Fruit fly (Drosophila melanogaster) whole organism, embryonic: Measurements from ENCODE around the gene Ptp69D.

Experiments used
- ATbp ChIP-seq: fragments of 200-800 bp; sonication (Bioruptor generic); optimal IDR thresholded peaks from 2 replicates; lab custom pipeline; 2017; ENCODE audit warnings: missing biosample characterization, mild to moderate bottlenecking, missing genetic modification characterization, missing genetic modification reagents
- Atf3 ChIP-seq: fragments of 200-800 bp; sonication (Bioruptor generic); optimal IDR thresholded peaks from 3 replicates; lab custom pipeline; 2016; ENCODE audit warnings: missing biosample characterization, missing genetic modification characterization
- CG10147 ChIP-seq: fragments of 200-800 bp; sonication (Bioruptor generic); optimal IDR thresholded peaks from 2 replicates; lab custom pipeline; 2019; ENCODE audit warnings: missing biosample characterization, mild to moderate bottlenecking, missing genetic modification characterization, moderate library complexity
- CG10267 ChIP-seq: fragments of 200-800 bp; sonication (Bioruptor generic); optimal IDR thresholded peaks from 2 replicates; lab custom pipeline; 2018; ENCODE audit warnings: missing biosample characterization, mild to moderate bottlenecking, missing genetic modification characterization, moderate library complexity
- CG10654 ChIP-seq: fragments of 200-800 bp; sonication (Bioruptor generic); optimal IDR thresholded peaks from 2 replicates; lab custom pipeline; 2016; ENCODE audit warnings: missing biosample characterization, missing genetic modification characterization
- CG12155 ChIP-seq: fragments of 200-800 bp; sonication (Bioruptor generic); optimal IDR thresholded peaks from 3 replicates; lab custom pipeline; 2016; ENCODE audit warnings: missing biosample characterization, missing genetic modification characterization
- CG14441 ChIP-seq: fragments of 200-800 bp; sonication (Bioruptor generic); IDR thresholded peaks from 2 replicates; pipeline ENCODE4 v1.3.6; 2022; ENCODE audit warnings: missing biosample characterization, missing genetic modification characterization
- CG15514 ChIP-seq: fragments of 200-800 bp; sonication (Bioruptor generic); optimal IDR thresholded peaks from 3 replicates; lab custom pipeline; 2017; ENCODE audit warnings: missing biosample characterization, missing genetic modification characterization, mild to moderate bottlenecking, moderate library complexity, missing genetic modification reagents
- CG17328 ChIP-seq: fragments of 200-800 bp; sonication (Bioruptor generic); IDR thresholded peaks from 2 replicates; pipeline ENCODE4 v1.3.6; 2022; ENCODE audit warnings: missing biosample characterization, missing genetic modification characterization
- CG17359 ChIP-seq: fragments of 200-800 bp; sonication (Bioruptor generic); optimal IDR thresholded peaks from 3 replicates; lab custom pipeline; 2018; ENCODE audit warnings: missing biosample characterization, mild to moderate bottlenecking, missing genetic modification characterization, moderate library complexity
- CG17361 ChIP-seq: fragments of 200-800 bp; sonication (Bioruptor generic); IDR thresholded peaks from 3 replicates; pipeline ENCODE4 v1.3.6; 2022; ENCODE audit warnings: missing biosample characterization, missing genetic modification characterization
- CG2116 ChIP-seq: fragments of 200-800 bp; sonication (Bioruptor generic); optimal IDR thresholded peaks from 3 replicates; lab custom pipeline; 2018; ENCODE audit warnings: missing biosample characterization, mild to moderate bottlenecking, missing genetic modification characterization
- CG2120 ChIP-seq: fragments of 200-800 bp; sonication (Bioruptor generic); optimal IDR thresholded peaks from 3 replicates; lab custom pipeline; 2016; ENCODE audit warnings: missing biosample characterization, missing genetic modification characterization
- CG30403 ChIP-seq: fragments of 200-800 bp; sonication (Bioruptor generic); optimal IDR thresholded peaks from 3 replicates; lab custom pipeline; 2016; ENCODE audit warnings: missing biosample characterization, missing genetic modification characterization
- CG31388 ChIP-seq: fragments of 200-800 bp; sonication (Bioruptor generic); optimal IDR thresholded peaks from 2 replicates; lab custom pipeline; 2016; ENCODE audit warnings: missing biosample characterization, missing genetic modification characterization
- CG32767 ChIP-seq: fragments of 200-800 bp; sonication (Bioruptor generic); IDR thresholded peaks from 2 replicates; pipeline ENCODE4 v1.3.6; 2022; ENCODE audit warnings: missing biosample characterization, missing genetic modification characterization
- CG32772 ChIP-seq: fragments of 200-800 bp; sonication (Bioruptor generic); IDR thresholded peaks from 2 replicates; pipeline ENCODE4 v1.3.6; 2022; ENCODE audit warnings: missing biosample characterization, missing genetic modification characterization
- CG3407 ChIP-seq: fragments of 200-800 bp; sonication (Bioruptor generic); optimal IDR thresholded peaks from 2 replicates; lab custom pipeline; 2018; ENCODE audit warnings: missing biosample characterization, mild to moderate bottlenecking, missing genetic modification characterization
- CG34376 ChIP-seq: fragments of 200-800 bp; sonication (Bioruptor generic); optimal IDR thresholded peaks from 2 replicates; lab custom pipeline; 2018; ENCODE audit warnings: missing biosample characterization, mild to moderate bottlenecking, missing genetic modification characterization
- CG3838 ChIP-seq: fragments of 200-800 bp; sonication (Bioruptor generic); optimal IDR thresholded peaks from 3 replicates; lab custom pipeline; 2016; ENCODE audit warnings: missing biosample characterization, missing genetic modification characterization
- CG4360 ChIP-seq: fragments of 200-800 bp; sonication (Bioruptor generic); IDR thresholded peaks from 2 replicates; pipeline ENCODE4 v1.3.6; 2022; ENCODE audit warnings: missing biosample characterization, missing genetic modification characterization
- CG4820 ChIP-seq: fragments of 200-800 bp; sonication (Bioruptor generic); optimal IDR thresholded peaks from 3 replicates; lab custom pipeline; 2016; ENCODE audit warnings: missing biosample characterization, missing genetic modification characterization
- CG4854 ChIP-seq: fragments of 200-800 bp; sonication (Bioruptor generic); optimal IDR thresholded peaks from 2 replicates; lab custom pipeline; 2016; ENCODE audit warnings: missing biosample characterization, missing genetic modification characterization, inconsistent platforms
- CG9817 ChIP-seq: fragments of 200-800 bp; sonication (Bioruptor generic); optimal IDR thresholded peaks from 2 replicates; lab custom pipeline; 2018; ENCODE audit warnings: missing biosample characterization, mild to moderate bottlenecking, missing genetic modification characterization, moderate library complexity
- CTCF ChIP-seq: fragments of 200-800 bp; sonication (Bioruptor generic); optimal IDR thresholded peaks from 2 replicates; lab custom pipeline; 2017; ENCODE audit warnings: missing biosample characterization, mild to moderate bottlenecking, missing genetic modification characterization, moderate library complexity
- D19A ChIP-seq: fragments of 200-800 bp; optimal IDR thresholded peaks from 3 replicates; lab custom pipeline; 2019; ENCODE audit warnings: missing biosample characterization, mild to moderate bottlenecking, missing genetic modification characterization, moderate library complexity
- Dll ChIP-seq: fragments of 200-800 bp; sonication (Bioruptor generic); IDR thresholded peaks from 4 replicates; pipeline ENCODE4 v1.3.6; 2022; ENCODE audit warnings: missing biosample characterization, missing genetic modification characterization; ENCODE audit not compliant: partially characterized antibody
- Dref ChIP-seq: fragments of 200-800 bp; sonication (Bioruptor generic); IDR thresholded peaks from 2 replicates; pipeline ENCODE4 v1.3.6; 2022; ENCODE audit warnings: missing biosample characterization, missing genetic modification characterization
- Ets97D ChIP-seq: fragments of 200-800 bp; sonication (Bioruptor generic); optimal IDR thresholded peaks from 3 replicates; lab custom pipeline; 2016; ENCODE audit warnings: missing biosample characterization, missing genetic modification characterization
- HLH4C ChIP-seq: fragments of 200-800 bp; sonication (Bioruptor generic); IDR thresholded peaks from 3 replicates; pipeline ENCODE4 v1.3.6; 2022; ENCODE audit warnings: missing biosample characterization, missing genetic modification characterization; ENCODE audit not compliant: partially characterized antibody
- Lim3 ChIP-seq: fragments of 200-800 bp; sonication (Bioruptor generic); IDR thresholded peaks from 2 replicates; pipeline ENCODE4 v1.3.6; 2022; ENCODE audit warnings: missing biosample characterization, missing genetic modification characterization
- Max ChIP-seq: fragments of 200-800 bp; sonication (Bioruptor generic); optimal IDR thresholded peaks from 2 replicates; lab custom pipeline; 2016; ENCODE audit warnings: missing biosample characterization, mild to moderate bottlenecking, missing genetic modification characterization
- Med ChIP-seq: fragments of 200-800 bp; sonication (Bioruptor generic); peaks from one replicate; lab custom pipeline; 2016; ENCODE audit warnings: missing biosample characterization, missing genetic modification characterization, mild to moderate bottlenecking, inconsistent platforms, moderate library complexity
- Sry-δ ChIP-seq: fragments of 200-800 bp; sonication (Bioruptor generic); optimal IDR thresholded peaks from 2 replicates; lab custom pipeline; 2016; ENCODE audit warnings: missing biosample characterization, missing genetic modification characterization
- Ssrp ChIP-seq: fragments of 200-800 bp; sonication (Bioruptor generic); optimal IDR thresholded peaks from 2 replicates; lab custom pipeline; 2018; ENCODE audit warnings: missing biosample characterization, mild to moderate bottlenecking, missing genetic modification characterization, moderate library complexity
- Stat92E ChIP-seq, 3 experiments: fragments of >200 bp in 2 of 3; fragments of 200-800 bp in 1 of 3; sonication (Bioruptor generic) in 1 of 3; optimal IDR thresholded peaks; 2 replicates each; lab custom pipeline; 2017 to 2019; ENCODE audit warnings: missing biosample characterization in 3 of 3, missing genetic modification characterization in 3 of 3, mild to moderate bottlenecking in 1 of 3, moderate library complexity in 1 of 3
- ato ChIP-seq: fragments of 200-800 bp; sonication (Bioruptor generic); IDR thresholded peaks from 2 replicates; pipeline ENCODE4 v1.3.6; 2022; ENCODE audit warnings: missing biosample characterization, missing genetic modification characterization; ENCODE audit not compliant: partially characterized antibody
- btn ChIP-seq: fragments of 200-800 bp; sonication (Bioruptor generic); optimal IDR thresholded peaks from 2 replicates; lab custom pipeline; 2016; ENCODE audit warnings: missing biosample characterization, missing genetic modification characterization
- crol ChIP-seq: fragments of 200-800 bp; sonication (Bioruptor generic); IDR thresholded peaks from 2 replicates; pipeline ENCODE4 v1.3.6; 2022; ENCODE audit warnings: missing biosample characterization, missing genetic modification characterization
- dan ChIP-seq: fragments of 200-800 bp; sonication (Bioruptor generic); IDR thresholded peaks from 2 replicates; pipeline ENCODE4 v1.3.6; 2022; ENCODE audit warnings: missing biosample characterization, missing genetic modification characterization
- danr ChIP-seq: fragments of 200-800 bp; sonication (Bioruptor generic); IDR thresholded peaks from 2 replicates; pipeline ENCODE4 v1.3.6; 2022; ENCODE audit warnings: missing biosample characterization, missing genetic modification characterization
- disco-r ChIP-seq: fragments of 200-800 bp; sonication (Bioruptor generic); optimal IDR thresholded peaks from 2 replicates; lab custom pipeline; 2016; ENCODE audit warnings: missing biosample characterization, missing genetic modification characterization
- eyg ChIP-seq: fragments of 200-800 bp; sonication (Bioruptor generic); optimal IDR thresholded peaks from 3 replicates; lab custom pipeline; 2016; ENCODE audit warnings: missing biosample characterization, missing genetic modification characterization
- gsb-n ChIP-seq: fragments of 200-800 bp; sonication (Bioruptor generic); optimal IDR thresholded peaks from 3 replicates; lab custom pipeline; 2018; ENCODE audit warnings: missing biosample characterization, mild to moderate bottlenecking, missing genetic modification characterization
- hbn ChIP-seq: fragments of 200-800 bp; sonication (Bioruptor generic); IDR thresholded peaks from 2 replicates; pipeline ENCODE4 v1.3.6; 2022; ENCODE audit warnings: missing biosample characterization, missing genetic modification characterization; ENCODE audit not compliant: partially characterized antibody
- jumu ChIP-seq: fragments of 200-800 bp; sonication (Bioruptor generic); optimal IDR thresholded peaks from 3 replicates; lab custom pipeline; 2016; ENCODE audit warnings: missing biosample characterization, missing genetic modification characterization
- knrl ChIP-seq: fragments of 200-800 bp; sonication (Bioruptor generic); IDR thresholded peaks from 3 replicates; pipeline ENCODE4 v1.3.6; 2022; ENCODE audit warnings: missing biosample characterization, missing genetic modification characterization; ENCODE audit not compliant: partially characterized antibody
- maf-S ChIP-seq: fragments of 200-800 bp; sonication (Bioruptor generic); optimal IDR thresholded peaks from 2 replicates; lab custom pipeline; 2016; ENCODE audit warnings: missing biosample characterization, missing genetic modification characterization
- nerfin-1 ChIP-seq: fragments of 200-800 bp; sonication (Bioruptor generic); optimal IDR thresholded peaks from 3 replicates; lab custom pipeline; 2019; ENCODE audit warnings: missing biosample characterization, mild to moderate bottlenecking, missing genetic modification characterization, moderate library complexity
- pfk ChIP-seq: fragments of 200-800 bp; sonication (Bioruptor generic); optimal IDR thresholded peaks from 2 replicates; lab custom pipeline; 2018; ENCODE audit warnings: missing biosample characterization, mild to moderate bottlenecking, missing genetic modification characterization, moderate library complexity
- sd ChIP-seq: fragments of 200-800 bp; sonication (Bioruptor generic); optimal IDR thresholded peaks from 3 replicates; lab custom pipeline; 2018; ENCODE audit warnings: missing biosample characterization, mild to moderate bottlenecking, missing genetic modification characterization, moderate library complexity
- trh ChIP-seq: fragments of 200-800 bp; sonication (Bioruptor generic); optimal IDR thresholded peaks from 2 replicates; lab custom pipeline; 2016; ENCODE audit warnings: missing biosample characterization, missing genetic modification characterization

Gene Ptp69D

DNA sequence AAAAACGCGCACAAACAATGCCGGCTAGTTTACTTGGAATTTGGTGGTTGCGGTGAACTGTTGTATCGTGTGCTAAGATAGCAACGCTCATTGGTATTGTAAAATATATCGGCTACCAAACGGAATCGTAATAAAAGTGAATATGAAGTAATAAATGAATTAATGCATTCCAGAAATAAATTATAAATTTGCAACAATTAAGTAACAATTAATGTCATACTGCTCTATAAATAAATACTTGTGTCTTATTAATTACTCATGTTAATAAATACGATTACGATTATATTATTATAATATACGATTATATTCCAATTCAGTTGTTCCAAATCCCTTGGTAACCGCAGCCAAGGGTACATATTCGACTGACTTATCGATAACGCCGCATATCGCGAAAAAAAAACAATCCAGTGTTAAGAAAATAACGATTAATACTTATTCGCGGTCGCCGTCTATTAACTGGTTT is at the start of gene Ptp69D, which contains the start of gene SmD1 (continued):
- TF ChIP-seq HLH4C (GFP tag; lab: Robert Waterston, UW) (peak; percentile 81), CG10147 (GFP tag; lab: Kevin White, UChicago) (peak; percentile 22), CG17328 (GFP tag; lab: Robert Waterston, UW) (no peak), CG34376 (GFP tag; lab: Kevin White, UChicago) (no peak), disco-r (no peak), CG15514 (peak; percentile 65), sd (tag; lab: Kevin White, UChicago) (peak; percentile 91), CG2120 (GFP tag; lab: Kevin White, UChicago) (peak; percentile 15), CG32772 (GFP tag; lab: Robert Waterston, UW) (no peak), eyg (GFP tag; lab: Kevin White, UChicago) (no peak), CG32767 (GFP tag; lab: Robert Waterston, UW) (no peak), CTCF (GFP tag; lab: Kevin White, UChicago) (no peak), CG4360 (GFP tag; lab: Robert Waterston, UW) (no peak), maf-S (GFP tag; lab: Kevin White, UChicago) (no peak), CG3838 (no peak), Ets97D (GFP tag; lab: Kevin White, UChicago) (peak; percentile 2), Dll (GFP tag; lab: Robert Waterston, UW) (peak; percentile 88), Sry-δ (GFP tag; lab: Kevin White, UChicago) (peak; percentile 45), Max (GFP tag; lab: Kevin White, UChicago) (peak; percentile 35), knrl (peak; percentile 93), CG12155 (GFP tag; lab: Kevin White, UChicago) (no peak), CG17359 (tag; lab: Kevin White, UChicago) (no peak), ato (GFP tag; lab: Robert Waterston, UW) (no peak), pfk (GFP tag; lab: Kevin White, UChicago) (peak; percentile 90), jumu (GFP tag; lab: Kevin White, UChicago) (no peak), CG2116 (GFP tag; lab: Kevin White, UChicago) (peak; percentile 83), dan (GFP tag; lab: Robert Waterston, UW) (no peak), ATbp (GFP tag; lab: Kevin White, UChicago) (no peak), Med (GFP tag; lab: Kevin White, UChicago) (no peak), CG4854 (GFP tag; lab: Kevin White, UChicago) (no peak), Stat92E (GFP tag; optimal IDR thresholded peaks at IDR 0.05; lab: Kevin White, UChicago) (peak in 1 of 3 experiments; percentile 40), CG9817 (tag; lab: Kevin White, UChicago) (no peak), Lim3 (GFP tag; lab: Robert Waterston, UW) (no peak), Ssrp (tag; lab: Kevin White, UChicago) (no peak), CG10654 (GFP tag; lab: Kevin White, UChicago) (no peak), CG14441 (no peak), crol (GFP tag; lab: Robert Waterston, UW) (no peak), gsb-n (no peak), trh (GFP tag; lab: Kevin White, UChicago) (no peak), CG30403 (GFP tag; lab: Kevin White, UChicago) (peak; percentile 3), hbn (GFP tag; lab: Robert Waterston, UW) (peak; percentile 59), nerfin-1 (peak; percentile 15), D19A (tag; lab: Kevin White, UChicago) (peak; percentile 14), CG10267 (tag; lab: Kevin White, UChicago) (peak; percentile 81), CG3407 (no peak), Dref (peak; percentile 72), danr (no peak), btn (GFP tag; lab: Kevin White, UChicago) (no peak), CG17361 (GFP tag; lab: Robert Waterston, UW) (peak; percentile 65; the same call in 2 of the 3 replicates), Atf3 (GFP tag; lab: Kevin White, UChicago) (no peak), CG31388 (GFP tag; lab: Kevin White, UChicago) (no peak), CG4820 (GFP tag; lab: Kevin White, UChicago) (peak; percentile 14)
